Worm (Caenorhabditis elegans) whole organism, young adult: ENCODE results near the gene K10G4.5.

ENCODE experiments used
- B0035.1 ChIP-seq: sonication (generic microtip); optimal IDR thresholded peaks from 2 replicates; lab custom pipeline; 2016; ENCODE audit warnings: missing genetic modification characterization, mild to moderate bottlenecking, missing compliant biosample characterization, missing genotype, missing genetic modification reagents
- B0261.1 ChIP-seq: sonication (generic microtip); optimal IDR thresholded peaks from 2 replicates; lab custom pipeline; 2016; ENCODE audit warnings: mild to moderate bottlenecking, missing genetic modification characterization, moderate library complexity, missing compliant biosample characterization
- F37B4.10 ChIP-seq: fragments of 200-800 bp; sonication (Bioruptor generic); IDR thresholded peaks from 2 replicates; pipeline ENCODE4 v1.3.6; 2022; ENCODE audit warnings: missing genetic modification characterization, missing compliant biosample characterization
- F39B2.1 ChIP-seq: fragments of 200-800 bp; sonication (Bioruptor generic); IDR thresholded peaks from 2 replicates; pipeline ENCODE4 v1.3.6; 2022; ENCODE audit warnings: missing genetic modification reagents, missing genetic modification characterization, missing compliant biosample characterization
- F52B5.7 ChIP-seq: sonication (generic microtip); optimal IDR thresholded peaks from 2 replicates; lab custom pipeline; 2016; ENCODE audit warnings: mild to moderate bottlenecking, missing genetic modification characterization, missing compliant biosample characterization
- K11D2.4 ChIP-seq: fragments of 200-800 bp; sonication (Bioruptor generic); IDR thresholded peaks from 2 replicates; pipeline ENCODE4 v1.3.6; 2022; ENCODE audit warnings: missing genetic modification reagents, missing genetic modification characterization, missing compliant biosample characterization
- K12H6.12 ChIP-seq: fragments of 200-800 bp; sonication (Bioruptor generic); optimal IDR thresholded peaks from 2 replicates; lab custom pipeline; 2018; ENCODE audit warnings: mild to moderate bottlenecking, missing genetic modification characterization, missing compliant biosample characterization
- Y53G8AR.9 ChIP-seq: fragments of 200-800 bp; sonication (Bioruptor generic); conservative IDR thresholded peaks from 2 replicates; pipeline ENCODE4 v1.3.6; 2022; ENCODE audit warnings: missing genetic modification reagents, missing genetic modification characterization, missing compliant biosample characterization
- Y79H2A.3 ChIP-seq: fragments of 200-800 bp; sonication (Bioruptor generic); conservative IDR thresholded peaks from 2 replicates; pipeline ENCODE4 v1.3.6; 2022; ENCODE audit warnings: missing genetic modification reagents, missing genetic modification characterization, missing compliant biosample characterization
- Y95B8A.8 ChIP-seq: fragments of 200-800 bp; sonication (Bioruptor generic); IDR thresholded peaks from 2 replicates; pipeline ENCODE4 v1.3.6; 2022; ENCODE audit warnings: missing genetic modification reagents, missing genetic modification characterization, missing compliant biosample characterization
- ama-1 ChIP-seq, 3 experiments: fragments of 150-350 bp in 1 of 3; sonication (generic microtip) in 2 of 3; optimal IDR thresholded peaks; 2 replicates each; lab custom pipeline; 2014 to 2018; ENCODE audit warnings: missing biosample characterization in 2 of 3, missing genetic modification characterization in 2 of 3, missing genetic modification reagents in 2 of 3
- athp-1 ChIP-seq: sonication (generic microtip); optimal IDR thresholded peaks from 2 replicates; lab custom pipeline; 2017; ENCODE audit warnings: mild to moderate bottlenecking, missing genetic modification characterization, missing compliant biosample characterization
- attf-6 ChIP-seq: fragments of 200-800 bp; sonication (Bioruptor generic); IDR thresholded peaks from 2 replicates; pipeline ENCODE4 v1.3.6; 2022; ENCODE audit warnings: missing genetic modification reagents, missing genetic modification characterization, missing compliant biosample characterization
- ceh-27 ChIP-seq: fragments of 200-800 bp; sonication (Bioruptor generic); optimal IDR thresholded peaks from 2 replicates; lab custom pipeline; 2018; ENCODE audit warnings: mild to moderate bottlenecking, missing genetic modification characterization, moderate library complexity, missing compliant biosample characterization
- ceh-58 ChIP-seq: fragments of 200-800 bp; sonication (Bioruptor generic); IDR thresholded peaks from 2 replicates; pipeline ENCODE4 v1.3.6; 2022; ENCODE audit warnings: missing genetic modification characterization, missing compliant biosample characterization
- ceh-79 ChIP-seq: sonication (generic microtip); optimal IDR thresholded peaks from 2 replicates; lab custom pipeline; 2017; ENCODE audit warnings: mild to moderate bottlenecking, missing genetic modification characterization, missing compliant biosample characterization
- ceh-91 ChIP-seq: fragments of 200-800 bp; sonication (Bioruptor generic); IDR thresholded peaks from 2 replicates; pipeline ENCODE4 v1.3.6; 2022; ENCODE audit warnings: missing genetic modification reagents, missing genetic modification characterization, missing compliant biosample characterization
- dpl-1 ChIP-seq: fragments of 150-350 bp; optimal IDR thresholded peaks from 2 replicates; lab custom pipeline; 2014; ENCODE audit warnings: missing biosample characterization, missing genetic modification reagents, missing genetic modification characterization
- efl-1 ChIP-seq: fragments of 150-350 bp; optimal IDR thresholded peaks from 2 replicates; lab custom pipeline; 2014; ENCODE audit warnings: missing biosample characterization, missing genetic modification reagents, missing genetic modification characterization
- ets-4 ChIP-seq: fragments of 200-800 bp; sonication (Bioruptor generic); optimal IDR thresholded peaks from 2 replicates; lab custom pipeline; 2018; ENCODE audit warnings: mild to moderate bottlenecking, missing genetic modification characterization, missing compliant biosample characterization
- hlh-12 ChIP-seq: sonication (generic microtip); optimal IDR thresholded peaks from 2 replicates; lab custom pipeline; 2016; ENCODE audit warnings: missing genetic modification characterization, missing compliant biosample characterization
- hmg-20 ChIP-seq: fragments of 200-800 bp; sonication (Bioruptor generic); IDR thresholded peaks from 2 replicates; pipeline ENCODE4 v1.3.6; 2022; ENCODE audit warnings: missing genetic modification reagents, missing genetic modification characterization, missing compliant biosample characterization
- let-526 ChIP-seq: fragments of 200-800 bp; sonication (Bioruptor generic); IDR thresholded peaks from 2 replicates; pipeline ENCODE4 v1.3.6; 2022; ENCODE audit warnings: missing genetic modification reagents, missing genetic modification characterization, missing compliant biosample characterization
- lir-1 ChIP-seq: fragments of 200-800 bp; sonication (Bioruptor generic); conservative IDR thresholded peaks from 2 replicates; pipeline ENCODE4 v1.3.6; 2022; ENCODE audit warnings: missing genetic modification reagents, missing genetic modification characterization, missing compliant biosample characterization
- mcd-1 ChIP-seq: fragments of 200-800 bp; sonication (Bioruptor generic); IDR thresholded peaks from 2 replicates; pipeline ENCODE4 v1.3.6; 2022; ENCODE audit warnings: missing genetic modification reagents, missing genetic modification characterization, missing compliant biosample characterization
- nhr-120 ChIP-seq: fragments of 200-800 bp; sonication (Bioruptor generic); IDR thresholded peaks from 2 replicates; pipeline ENCODE4 v1.3.6; 2022; ENCODE audit warnings: missing genetic modification characterization, missing compliant biosample characterization
- nhr-179 ChIP-seq: sonication (generic microtip); optimal IDR thresholded peaks from 2 replicates; lab custom pipeline; 2016; ENCODE audit warnings: mild to moderate bottlenecking, missing genetic modification characterization, missing compliant biosample characterization
- nhr-90 ChIP-seq: sonication (generic microtip); optimal IDR thresholded peaks from 2 replicates; lab custom pipeline; 2016; ENCODE audit warnings: missing genotype, mild to moderate bottlenecking, missing genetic modification characterization, missing compliant biosample characterization
- pbrm-1 ChIP-seq: fragments of 200-800 bp; sonication (Bioruptor generic); IDR thresholded peaks from 2 replicates; pipeline ENCODE4 v1.3.6; 2022; ENCODE audit warnings: missing genetic modification reagents, missing genetic modification characterization, missing compliant biosample characterization
- pha-4 ChIP-seq: fragments of 150-350 bp; sonication (generic microtip); optimal IDR thresholded peaks from 2 replicates; lab custom pipeline; 2014; ENCODE audit warnings: missing biosample characterization, missing genetic modification reagents, missing genetic modification characterization
- repo-1 ChIP-seq: sonication (generic microtip); optimal IDR thresholded peaks from 2 replicates; lab custom pipeline; 2017; ENCODE audit warnings: mild to moderate bottlenecking, missing genetic modification characterization, missing compliant biosample characterization
- snpc-3.4 ChIP-seq: sonication (generic microtip); optimal IDR thresholded peaks from 2 replicates; lab custom pipeline; 2017; ENCODE audit warnings: missing genetic modification characterization, mild to moderate bottlenecking, missing compliant biosample characterization, antibody characterized with exemption, moderate library complexity, missing genotype, missing genetic modification reagents
- tbx-9 ChIP-seq: sonication (generic microtip); optimal IDR thresholded peaks from 2 replicates; lab custom pipeline; 2016; ENCODE audit warnings: borderline replicate concordance, missing genetic modification characterization, inconsistent platforms, missing compliant biosample characterization
- tlf-1 ChIP-seq: fragments of 200-800 bp; sonication (Bioruptor generic); optimal IDR thresholded peaks from 2 replicates; lab custom pipeline; 2018; ENCODE audit warnings: mild to moderate bottlenecking, missing genetic modification characterization, missing compliant biosample characterization
- unc-62 ChIP-seq: fragments of 150-350 bp; optimal IDR thresholded peaks from 2 replicates; lab custom pipeline; 2014; ENCODE audit warnings: missing biosample characterization, missing genetic modification reagents, missing genetic modification characterization
- zim-3 ChIP-seq: sonication (generic microtip); optimal IDR thresholded peaks from 2 replicates; lab custom pipeline; 2017; ENCODE audit warnings: mild to moderate bottlenecking, missing genetic modification characterization, moderate library complexity, missing compliant biosample characterization
- ztf-22 ChIP-seq: fragments of 200-800 bp; sonication (Bioruptor generic); optimal IDR thresholded peaks from 2 replicates; lab custom pipeline; 2018; ENCODE audit warnings: mild to moderate bottlenecking, missing genetic modification characterization, moderate library complexity, missing compliant biosample characterization

K10G4.5 gene

ce11 chrV:17331340-17331739, 30.1 kb upstream of the K10G4.5 start, which contains the start of gene fbxa-185:
Gene fbxa-185, plus strand, starts transcription at chrV:17331640.
- TF ChIP-seq B0035.1 (no peak), F39B2.1 (GFP tag; lab: Robert Waterston, UW) (no peak), athp-1 (tag; lab: Kevin White, UChicago) (no peak), hlh-12 (tag; lab: Kevin White, UChicago) (no peak), snpc-3.4 (tag; lab: Kevin White, UChicago) (no peak), tbx-9 (tag; lab: Kevin White, UChicago) (no peak), ets-4 (GFP tag; lab: Kevin White, UChicago) (no peak), F37B4.10 (GFP tag; lab: Robert Waterston, UW) (no peak), lir-1 (GFP tag; lab: Robert Waterston, UW) (no peak), efl-1 (GFP tag; lab: Kevin White, UChicago) (no peak), attf-6 (no peak), F52B5.7 (tag; lab: Kevin White, UChicago) (no peak), K11D2.4 (GFP tag; lab: Robert Waterston, UW) (no peak), let-526 (GFP tag; lab: Robert Waterston, UW) (no peak), nhr-120 (GFP tag; lab: Robert Waterston, UW) (no peak), ceh-27 (GFP tag; lab: Kevin White, UChicago) (no peak), pbrm-1 (GFP tag; lab: Robert Waterston, UW) (no peak), pha-4 (tag; lab: Kevin White, UChicago) (no peak), zim-3 (no peak)

- TF ChIP-seq ceh-91 (GFP tag; lab: Robert Waterston, UW) (no peak), ztf-22 (GFP tag; lab: Kevin White, UChicago) (no peak), repo-1 (tag; lab: Kevin White, UChicago) (no peak), K12H6.12 (tag; lab: Kevin White, UChicago) (no peak), lir-1 (GFP tag; lab: Robert Waterston, UW) (no peak), Y53G8AR.9 (GFP tag; lab: Robert Waterston, UW) (no peak), tlf-1 (GFP tag; lab: Kevin White, UChicago) (no peak), nhr-90 (tag; lab: Kevin White, UChicago) (no peak), Y79H2A.3 (GFP tag; lab: Robert Waterston, UW) (no peak), ama-1 (optimal IDR thresholded peaks at IDR 0.05; lab: Kevin White, UChicago) (no peak), ama-1 (GFP tag; optimal IDR thresholded peaks at IDR 0.05; lab: Kevin White, UChicago) (no peak), ceh-58 (GFP tag; lab: Robert Waterston, UW) (no peak), dpl-1 (no peak), ceh-79 (tag; lab: Kevin White, UChicago) (no peak), nhr-179 (no peak), mcd-1 (GFP tag; lab: Robert Waterston, UW) (no peak), hmg-20 (GFP tag; lab: Robert Waterston, UW) (no peak), B0261.1 (no peak)
- TF ChIP-seq, all 124 proteins: peak for 0
Measured at ce11 chrV:17328497-17328896, 27.2 kb upstream of the K10G4.5 start, which contains the start of gene srg-44. Gene srg-44, plus strand, starts transcription at chrV:17328797.

ce11 chrV:17327867-17328266, 26.6 kb upstream of the K10G4.5 start, which contains the start of gene sdz-16:
Gene sdz-16, minus strand, starts transcription at chrV:17327967.
- no peak for TF ChIP-seq Y95B8A.8 (GFP tag; lab: Robert Waterston, UW)
- no peak for TF ChIP-seq ceh-91 (GFP tag; lab: Robert Waterston, UW)
- TF ChIP-seq ceh-58 (GFP tag; lab: Robert Waterston, UW) = no peak
- no peak for TF ChIP-seq snpc-3.4 (tag; lab: Kevin White, UChicago)
- no peak for TF ChIP-seq unc-62 (GFP tag; lab: Kevin White, UChicago)
